Fruit fly (Drosophila melanogaster) whole organism, adult: ENCODE results near the gene TotF.

Source experiments
- CG12768 ChIP-seq: fragments of 200-800 bp; sonication (Bioruptor generic); optimal IDR thresholded peaks from 2 replicates; lab custom pipeline; 2017; ENCODE audit warnings: missing biosample characterization, missing genetic modification characterization, mild to moderate bottlenecking, moderate library complexity, missing genetic modification reagents
- CG14711 ChIP-seq: fragments of 200-800 bp; sonication (Bioruptor generic); optimal IDR thresholded peaks from 2 replicates; lab custom pipeline; 2018; ENCODE audit warnings: missing biosample characterization, mild to moderate bottlenecking, missing genetic modification characterization, moderate library complexity
- CG1620 ChIP-seq: fragments of 200-800 bp; sonication (Bioruptor generic); optimal IDR thresholded peaks from 2 replicates; lab custom pipeline; 2016; ENCODE audit warnings: missing biosample characterization, missing genetic modification characterization
- CG33017 ChIP-seq: fragments of 200-800 bp; sonication (Bioruptor generic); optimal IDR thresholded peaks from 2 replicates; lab custom pipeline; 2018; ENCODE audit warnings: missing biosample characterization, mild to moderate bottlenecking, missing genetic modification characterization, moderate library complexity
- Clk ChIP-seq: fragments of 200-800 bp; sonication (Bioruptor generic); optimal IDR thresholded peaks from 2 replicates; lab custom pipeline; 2017; ENCODE audit warnings: missing biosample characterization, missing genetic modification characterization
- Crg-1 ChIP-seq: fragments of 200-800 bp; sonication (Bioruptor generic); optimal IDR thresholded peaks from 2 replicates; lab custom pipeline; 2016; ENCODE audit warnings: missing biosample characterization, missing genetic modification characterization
- bab1 ChIP-seq: fragments of 200-800 bp; sonication (Bioruptor generic); optimal IDR thresholded peaks from 3 replicates; lab custom pipeline; 2019; ENCODE audit warnings: missing biosample characterization, mild to moderate bottlenecking, missing genetic modification characterization, moderate library complexity
- cic ChIP-seq: fragments of 200-800 bp; sonication (Bioruptor generic); optimal IDR thresholded peaks from 2 replicates; lab custom pipeline; 2017; ENCODE audit warnings: missing biosample characterization, mild to moderate bottlenecking, missing genetic modification characterization, moderate library complexity
- ovo ChIP-seq: fragments of 200-800 bp; sonication (Bioruptor generic); optimal IDR thresholded peaks from 2 replicates; lab custom pipeline; 2016; ENCODE audit warnings: missing biosample characterization, missing genetic modification characterization
- toe ChIP-seq: fragments of 200-800 bp; sonication (Bioruptor generic); optimal IDR thresholded peaks from 2 replicates; lab custom pipeline; 2016; ENCODE audit warnings: missing biosample characterization, missing genetic modification characterization

- TF ChIP-seq bab1 (GFP tag; lab: Kevin White, UChicago) (no peak), CG33017 (tag; lab: Kevin White, UChicago) (no peak), CG12768 (GFP tag; lab: Kevin White, UChicago) (no peak), toe (GFP tag; lab: Kevin White, UChicago) (no peak), CG1620 (GFP tag; lab: Kevin White, UChicago) (no peak), cic (GFP tag; lab: Kevin White, UChicago) (no peak), CG14711 (tag; lab: Kevin White, UChicago) (no peak), Clk (GFP tag; lab: Kevin White, UChicago) (no peak), ovo (GFP tag; lab: Kevin White, UChicago) (no peak), Crg-1 (GFP tag; lab: Kevin White, UChicago) (no peak)
These were observed 23.8 kb downstream of the TotF start for dm6 chr2L:19888347-19888746.
